Fruit fly (Drosophila melanogaster) whole organism, embryonic: ENCODE measurements around the gene djl.

Experiments
- B-H1 ChIP-seq: fragments of 200-800 bp; sonication (Bioruptor generic); IDR thresholded peaks from 3 replicates; pipeline ENCODE4 v1.3.6; 2022; ENCODE audit warnings: missing biosample characterization, missing genetic modification characterization
- CG10321 ChIP-seq: fragments of 200-800 bp; sonication (Bioruptor generic); IDR thresholded peaks from 2 replicates; pipeline ENCODE4 v1.3.6; 2022; ENCODE audit warnings: missing biosample characterization, missing genetic modification characterization
- CG10366 ChIP-seq: fragments of 200-800 bp; sonication (Bioruptor generic); IDR thresholded peaks from 2 replicates; pipeline ENCODE4 v1.3.6; 2022; ENCODE audit warnings: missing biosample characterization, missing genetic modification characterization
- CG10543 ChIP-seq: fragments of 200-800 bp; sonication (Bioruptor generic); optimal IDR thresholded peaks from 3 replicates; lab custom pipeline; 2017; ENCODE audit warnings: missing biosample characterization, mild to moderate bottlenecking, missing genetic modification characterization, moderate library complexity
- CG12744 ChIP-seq: fragments of 200-800 bp; sonication (Bioruptor generic); optimal IDR thresholded peaks from 2 replicates; lab custom pipeline; 2016; ENCODE audit warnings: missing biosample characterization, missing genetic modification characterization
- CG1529 ChIP-seq: fragments of 200-800 bp; sonication (Bioruptor generic); optimal IDR thresholded peaks from 3 replicates; lab custom pipeline; 2018; ENCODE audit warnings: missing biosample characterization, missing genetic modification characterization
- CG17361 ChIP-seq: fragments of 200-800 bp; sonication (Bioruptor generic); IDR thresholded peaks from 3 replicates; pipeline ENCODE4 v1.3.6; 2022; ENCODE audit warnings: missing biosample characterization, missing genetic modification characterization
- CG17385 ChIP-seq: fragments of 200-800 bp; sonication (Bioruptor generic); optimal IDR thresholded peaks from 3 replicates; lab custom pipeline; 2018; ENCODE audit warnings: missing biosample characterization, mild to moderate bottlenecking, missing genetic modification characterization
- CG17568 ChIP-seq: fragments of 200-800 bp; sonication (Bioruptor generic); optimal IDR thresholded peaks from 2 replicates; lab custom pipeline; 2018; ENCODE audit warnings: missing biosample characterization, mild to moderate bottlenecking, missing genetic modification characterization, moderate library complexity
- CG17912 ChIP-seq: fragments of 200-800 bp; sonication (Bioruptor generic); optimal IDR thresholded peaks from 2 replicates; lab custom pipeline; 2018; ENCODE audit warnings: missing biosample characterization, mild to moderate bottlenecking, missing genetic modification characterization
- CG2120 ChIP-seq: fragments of 200-800 bp; sonication (Bioruptor generic); optimal IDR thresholded peaks from 3 replicates; lab custom pipeline; 2016; ENCODE audit warnings: missing biosample characterization, missing genetic modification characterization
- CG2889 ChIP-seq: fragments of 200-800 bp; sonication (Bioruptor generic); IDR thresholded peaks from 3 replicates; pipeline ENCODE4 v1.3.6; 2022; ENCODE audit warnings: missing biosample characterization, missing genetic modification characterization
- CG31365 ChIP-seq: fragments of 200-800 bp; sonication (Bioruptor generic); optimal IDR thresholded peaks from 2 replicates; lab custom pipeline; 2018; ENCODE audit warnings: missing biosample characterization, mild to moderate bottlenecking, missing genetic modification characterization
- CG31441 ChIP-seq: fragments of 200-800 bp; sonication (Bioruptor generic); IDR thresholded peaks from 2 replicates; pipeline ENCODE4 v1.3.6; 2022; ENCODE audit warnings: missing biosample characterization, missing genetic modification characterization
- CG33557 ChIP-seq: fragments of 200-800 bp; sonication (Bioruptor generic); optimal IDR thresholded peaks from 2 replicates; lab custom pipeline; 2019; ENCODE audit warnings: missing biosample characterization, mild to moderate bottlenecking, missing genetic modification characterization, moderate library complexity
- CG34224 ChIP-seq: fragments of 200-800 bp; sonication (Bioruptor generic); IDR thresholded peaks from 3 replicates; pipeline ENCODE4 v1.3.6; 2022; ENCODE audit warnings: missing biosample characterization, missing genetic modification characterization; ENCODE audit not compliant: partially characterized antibody
- CG5245 ChIP-seq: fragments of 200-800 bp; sonication (Bioruptor generic); optimal IDR thresholded peaks from 3 replicates; lab custom pipeline; 2016; ENCODE audit warnings: missing biosample characterization, missing genetic modification characterization
- CG6175 ChIP-seq: fragments of 200-800 bp; sonication (Bioruptor generic); IDR thresholded peaks from 3 replicates; pipeline ENCODE4 v1.3.6; 2022; ENCODE audit warnings: missing biosample characterization, missing genetic modification characterization
- CG6254 ChIP-seq: fragments of 200-800 bp; sonication (Bioruptor generic); optimal IDR thresholded peaks from 3 replicates; lab custom pipeline; 2017; ENCODE audit warnings: mild to moderate bottlenecking, missing biosample characterization, missing genetic modification reagents, missing genetic modification characterization
- CG6813 ChIP-seq: fragments of 200-800 bp; sonication (Bioruptor generic); optimal IDR thresholded peaks from 2 replicates; lab custom pipeline; 2017; ENCODE audit warnings: missing biosample characterization, missing genetic modification characterization, mild to moderate bottlenecking, moderate library complexity, missing genetic modification reagents
- CG7786 ChIP-seq: fragments of 200-800 bp; sonication (Bioruptor generic); optimal IDR thresholded peaks from 2 replicates; lab custom pipeline; 2016; ENCODE audit warnings: missing biosample characterization, missing genetic modification characterization
- CG9215 ChIP-seq: fragments of 200-800 bp; sonication (Bioruptor generic); IDR thresholded peaks from 2 replicates; pipeline ENCODE4 v1.3.6; 2022; ENCODE audit warnings: missing biosample characterization, missing genetic modification characterization
- CG9609 ChIP-seq: fragments of 200-800 bp; sonication (Bioruptor generic); optimal IDR thresholded peaks from 3 replicates; lab custom pipeline; 2016; ENCODE audit warnings: missing biosample characterization, missing genetic modification characterization
- CG9727 ChIP-seq: fragments of 200-800 bp; sonication (Bioruptor generic); optimal IDR thresholded peaks from 3 replicates; lab custom pipeline; 2017; ENCODE audit warnings: missing biosample characterization, mild to moderate bottlenecking, missing genetic modification characterization
- CTCF ChIP-seq: fragments of 200-800 bp; sonication (Bioruptor generic); optimal IDR thresholded peaks from 2 replicates; lab custom pipeline; 2017; ENCODE audit warnings: missing biosample characterization, mild to moderate bottlenecking, missing genetic modification characterization, moderate library complexity
- D19A ChIP-seq: fragments of 200-800 bp; optimal IDR thresholded peaks from 3 replicates; lab custom pipeline; 2019; ENCODE audit warnings: missing biosample characterization, mild to moderate bottlenecking, missing genetic modification characterization, moderate library complexity
- Dad ChIP-seq: fragments of 200-800 bp; sonication (Bioruptor generic); optimal IDR thresholded peaks from 3 replicates; lab custom pipeline; 2016; ENCODE audit warnings: missing biosample characterization, missing genetic modification characterization
- Dp ChIP-seq: fragments of 200-800 bp; sonication (Bioruptor generic); optimal IDR thresholded peaks from 2 replicates; lab custom pipeline; 2018; ENCODE audit warnings: missing biosample characterization, mild to moderate bottlenecking, missing genetic modification characterization, moderate library complexity
- Gsc ChIP-seq: fragments of 200-800 bp; sonication (Bioruptor generic); IDR thresholded peaks from 2 replicates; pipeline ENCODE4 v1.3.6; 2022; ENCODE audit warnings: missing biosample characterization, missing genetic modification characterization
- HHEX ChIP-seq: fragments of 200-800 bp; sonication (Bioruptor generic); optimal IDR thresholded peaks from 3 replicates; lab custom pipeline; 2017; ENCODE audit warnings: missing biosample characterization, mild to moderate bottlenecking, missing genetic modification characterization, missing genetic modification reagents
- Hmx ChIP-seq: fragments of 200-800 bp; sonication (Bioruptor generic); optimal IDR thresholded peaks from 2 replicates; lab custom pipeline; 2016; ENCODE audit warnings: missing biosample characterization, missing genetic modification characterization
- NC2β ChIP-seq: fragments of 200-800 bp; sonication (Bioruptor generic); optimal IDR thresholded peaks from 2 replicates; lab custom pipeline; 2016; ENCODE audit warnings: missing biosample characterization, missing genetic modification characterization
- Nf-YB ChIP-seq: fragments of 200-800 bp; sonication (Bioruptor generic); optimal IDR thresholded peaks from 3 replicates; lab custom pipeline; 2019; ENCODE audit warnings: missing biosample characterization, mild to moderate bottlenecking, missing genetic modification characterization, moderate library complexity
- PHDP ChIP-seq: fragments of 200-800 bp; sonication (Bioruptor generic); optimal IDR thresholded peaks from 3 replicates; lab custom pipeline; 2018; ENCODE audit warnings: missing biosample characterization, mild to moderate bottlenecking, missing genetic modification characterization, moderate library complexity
- Sry-δ ChIP-seq: fragments of 200-800 bp; sonication (Bioruptor generic); optimal IDR thresholded peaks from 2 replicates; lab custom pipeline; 2016; ENCODE audit warnings: missing biosample characterization, missing genetic modification characterization
- Ssrp ChIP-seq: fragments of 200-800 bp; sonication (Bioruptor generic); optimal IDR thresholded peaks from 2 replicates; lab custom pipeline; 2018; ENCODE audit warnings: missing biosample characterization, mild to moderate bottlenecking, missing genetic modification characterization, moderate library complexity
- Usf ChIP-seq: fragments of 200-800 bp; sonication (Bioruptor generic); optimal IDR thresholded peaks from 2 replicates; lab custom pipeline; 2017; ENCODE audit warnings: missing genotype, missing biosample characterization, missing genetic modification characterization
- Vsx1 ChIP-seq: fragments of 200-800 bp; sonication (Bioruptor generic); optimal IDR thresholded peaks from 2 replicates; lab custom pipeline; 2017; ENCODE audit warnings: missing biosample characterization, mild to moderate bottlenecking, missing genetic modification characterization, missing genetic modification reagents
- ac ChIP-seq: fragments of 200-800 bp; sonication (Bioruptor generic); optimal IDR thresholded peaks from 3 replicates; lab custom pipeline; 2017; ENCODE audit warnings: missing biosample characterization, mild to moderate bottlenecking, missing genetic modification characterization
- bab2 ChIP-seq: fragments of 200-800 bp; sonication (Bioruptor generic); optimal IDR thresholded peaks from 2 replicates; lab custom pipeline; 2016; ENCODE audit warnings: missing biosample characterization, missing genetic modification characterization
- chif ChIP-seq, 2 experiments: fragments of 200-800 bp; sonication (Bioruptor generic); optimal IDR thresholded peaks; 3 replicates each; lab custom pipeline; 2016; ENCODE audit warnings: missing biosample characterization in 2 of 2, missing genetic modification characterization in 2 of 2
- dmrt11E ChIP-seq: fragments of 200-800 bp; sonication (Bioruptor generic); optimal IDR thresholded peaks from 3 replicates; lab custom pipeline; 2018; ENCODE audit warnings: missing biosample characterization, mild to moderate bottlenecking, missing genetic modification characterization, moderate library complexity
- ems ChIP-seq: fragments of 200-800 bp; sonication (Bioruptor generic); optimal IDR thresholded peaks from 3 replicates; lab custom pipeline; 2016; ENCODE audit warnings: missing biosample characterization, missing genetic modification characterization
- gcm2 ChIP-seq: fragments of 200-800 bp; sonication (Bioruptor generic); optimal IDR thresholded peaks from 2 replicates; lab custom pipeline; 2016; ENCODE audit warnings: missing biosample characterization, missing genetic modification characterization
- grn ChIP-seq: fragments of 200-800 bp; sonication (Bioruptor generic); optimal IDR thresholded peaks from 3 replicates; lab custom pipeline; 2017; ENCODE audit warnings: missing biosample characterization, missing genetic modification characterization
- her ChIP-seq: fragments of 200-800 bp; sonication (Bioruptor generic); optimal IDR thresholded peaks from 2 replicates; lab custom pipeline; 2016; ENCODE audit warnings: missing biosample characterization, missing genetic modification characterization
- maf-S ChIP-seq: fragments of 200-800 bp; sonication (Bioruptor generic); optimal IDR thresholded peaks from 2 replicates; lab custom pipeline; 2016; ENCODE audit warnings: missing biosample characterization, missing genetic modification characterization
- nau ChIP-seq: fragments of 200-800 bp; sonication (Bioruptor generic); optimal IDR thresholded peaks from 3 replicates; lab custom pipeline; 2017; ENCODE audit warnings: missing biosample characterization, mild to moderate bottlenecking, missing genetic modification characterization, missing genetic modification reagents
- sens-2 ChIP-seq: fragments of 200-800 bp; sonication (Bioruptor generic); IDR thresholded peaks from 2 replicates; pipeline ENCODE4 v1.3.6; 2022; ENCODE audit warnings: missing biosample characterization, missing genetic modification characterization
- slp2 ChIP-seq: fragments of 200-800 bp; sonication (Bioruptor generic); optimal IDR thresholded peaks from 2 replicates; lab custom pipeline; 2016; ENCODE audit warnings: missing biosample characterization, missing genetic modification characterization
- twi ChIP-seq: fragments of 200-800 bp; optimal IDR thresholded peaks from 2 replicates; lab custom pipeline; 2019; ENCODE audit warnings: missing biosample characterization, mild to moderate bottlenecking, missing genetic modification characterization, moderate library complexity
- tx ChIP-seq: fragments of 200-800 bp; sonication (Bioruptor generic); optimal IDR thresholded peaks from 2 replicates; lab custom pipeline; 2016; ENCODE audit warnings: missing biosample characterization, missing genetic modification characterization

The djl gene

DNA sequence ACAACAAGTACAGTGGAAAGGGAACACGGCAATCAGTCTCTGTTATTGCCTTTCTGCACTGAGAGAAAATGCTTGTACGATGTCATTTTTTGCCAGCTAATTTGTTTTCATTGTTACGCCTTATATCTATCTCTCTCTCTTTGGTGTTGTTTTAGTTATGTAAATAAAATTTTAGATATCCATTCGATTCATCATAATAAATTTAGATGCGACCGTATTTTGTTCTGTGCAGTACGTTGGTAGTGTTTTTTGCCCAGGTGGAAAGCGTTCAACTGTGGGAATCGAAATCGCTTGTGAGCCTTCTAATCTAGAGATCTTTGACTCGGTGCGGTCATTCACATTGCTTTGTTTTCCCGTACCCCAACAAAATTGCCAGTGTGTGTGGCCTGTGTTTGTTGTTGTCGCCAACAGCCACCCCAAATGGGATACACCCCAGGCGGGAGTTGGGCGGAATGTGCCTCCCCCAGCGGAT is 15.2 kb downstream of the djl start (continued):
- TF ChIP-seq CG2889 (GFP tag; lab: Robert Waterston, UW) = no peak
- peak; percentile 91 for TF ChIP-seq CG5245 (GFP tag; lab: Kevin White, UChicago)
- no peak for TF ChIP-seq Gsc
- TF ChIP-seq CG2120 (GFP tag; lab: Kevin White, UChicago) = peak; percentile 96
- peak; percentile 92 for TF ChIP-seq CG9727 (GFP tag; lab: Kevin White, UChicago)
- peak; percentile 88 for TF ChIP-seq CG12744
- peak; percentile 88 for TF ChIP-seq D19A (tag; lab: Kevin White, UChicago)
- peak; percentile 93 for TF ChIP-seq grn (GFP tag; lab: Kevin White, UChicago)
- TF ChIP-seq CG34224 (GFP tag; lab: Robert Waterston, UW) = no peak
- no peak for TF ChIP-seq Dp (GFP tag; lab: Kevin White, UChicago)
- TF ChIP-seq Usf (GFP tag; lab: Kevin White, UChicago) = peak; percentile 71
- TF ChIP-seq nau = peak; percentile 85
- TF ChIP-seq CG9609 (GFP tag; lab: Kevin White, UChicago) = peak; percentile 92
- no peak for TF ChIP-seq CG17912
- TF ChIP-seq CG10366 = no peak
- TF ChIP-seq Vsx1 (GFP tag; lab: Kevin White, UChicago) = peak; percentile 85
- peak; percentile 92 for TF ChIP-seq CG7786 (GFP tag; lab: Kevin White, UChicago)
- no peak for TF ChIP-seq CG6175 (GFP tag; lab: Robert Waterston, UW)
- peak; percentile 88 for TF ChIP-seq Ssrp
- TF ChIP-seq chif (GFP tag; optimal IDR thresholded peaks at IDR 0.05; lab: Kevin White, UChicago) = peak; percentile 87 to 90
- TF ChIP-seq PHDP (tag; lab: Kevin White, UChicago) = peak; percentile 90
- peak; percentile 25 for TF ChIP-seq ac (GFP tag; lab: Kevin White, UChicago)
- peak; percentile 91 for TF ChIP-seq slp2 (GFP tag; lab: Kevin White, UChicago)
- peak; percentile 86 for TF ChIP-seq CG17385 (GFP tag; lab: Kevin White, UChicago)
- peak; percentile 56 for TF ChIP-seq Sry-δ (GFP tag; lab: Kevin White, UChicago)
- no peak for TF ChIP-seq CG17361
- TF ChIP-seq HHEX (GFP tag; lab: Kevin White, UChicago) = peak; percentile 86
- TF ChIP-seq maf-S (GFP tag; lab: Kevin White, UChicago) = peak; percentile 83
- peak; percentile 87 for TF ChIP-seq ems (GFP tag; lab: Kevin White, UChicago)
- peak; percentile 79 for TF ChIP-seq Hmx (GFP tag; lab: Kevin White, UChicago)
- TF ChIP-seq Dad (GFP tag; lab: Kevin White, UChicago) = peak; percentile 86
- peak; percentile 89 for TF ChIP-seq tx (GFP tag; lab: Kevin White, UChicago)
- TF ChIP-seq CG10543 (GFP tag; lab: Kevin White, UChicago) = peak; percentile 80
- no peak for TF ChIP-seq B-H1 (GFP tag; lab: Robert Waterston, UW)
- peak; percentile 66 for TF ChIP-seq CG1529 (GFP tag; lab: Kevin White, UChicago)
- peak; percentile 79 for TF ChIP-seq gcm2
- TF ChIP-seq CG6813 (GFP tag; lab: Kevin White, UChicago) = peak; percentile 87
- peak; percentile 86 for TF ChIP-seq NC2β (GFP tag; lab: Kevin White, UChicago)
- no peak for TF ChIP-seq sens-2 (GFP tag; lab: Robert Waterston, UW)
- peak; percentile 80 for TF ChIP-seq CG6254 (GFP tag; lab: Kevin White, UChicago)
- TF ChIP-seq CG17568 (GFP tag; lab: Kevin White, UChicago) = peak; percentile 80
- TF ChIP-seq CG31441 (GFP tag; lab: Robert Waterston, UW) = no peak
- no peak for TF ChIP-seq CG10321 (GFP tag; lab: Robert Waterston, UW)
- TF ChIP-seq CG33557 (GFP tag; lab: Kevin White, UChicago) = peak; percentile 65
- peak; percentile 61 for TF ChIP-seq Nf-YB (GFP tag; lab: Kevin White, UChicago)
- peak; percentile 58 for TF ChIP-seq twi (tag; lab: Kevin White, UChicago)
- TF ChIP-seq her (GFP tag; lab: Kevin White, UChicago) = peak; percentile 85
- TF ChIP-seq dmrt11E (tag; lab: Kevin White, UChicago) = peak; percentile 82
- no peak for TF ChIP-seq CG9215 (GFP tag; lab: Robert Waterston, UW)
- TF ChIP-seq CG31365 (tag; lab: Kevin White, UChicago) = peak; percentile 54
- TF ChIP-seq bab2 (GFP tag; lab: Kevin White, UChicago) = peak; percentile 95
- peak; percentile 64 for TF ChIP-seq CTCF
